Fruit fly (Drosophila melanogaster) whole organism, embryonic: ENCODE data around the gene Mo25.

Experiments
- Abd-B ChIP-seq: fragments of 200-800 bp; sonication (Bioruptor generic); optimal IDR thresholded peaks from 2 replicates; lab custom pipeline; 2018; ENCODE audit warnings: missing biosample characterization, mild to moderate bottlenecking, missing genetic modification characterization, moderate library complexity
- Asciz ChIP-seq: fragments of 200-800 bp; sonication (Bioruptor generic); optimal IDR thresholded peaks from 2 replicates; lab custom pipeline; 2017; ENCODE audit warnings: missing biosample characterization, mild to moderate bottlenecking, missing genetic modification characterization, missing genetic modification reagents
- BEAF-32 ChIP-seq: fragments of 200-800 bp; sonication (Bioruptor generic); optimal IDR thresholded peaks from 3 replicates; lab custom pipeline; 2017; ENCODE audit warnings: missing biosample characterization, missing genetic modification characterization, mild to moderate bottlenecking, moderate library complexity, missing genetic modification reagents
- CG1024 ChIP-seq: fragments of 200-800 bp; sonication (Bioruptor generic); IDR thresholded peaks from 2 replicates; pipeline ENCODE4 v1.3.6; 2022; ENCODE audit warnings: missing biosample characterization, missing genetic modification characterization
- CG10959 ChIP-seq: fragments of 200-800 bp; sonication (Bioruptor generic); IDR thresholded peaks from 2 replicates; pipeline ENCODE4 v1.3.6; 2022; ENCODE audit warnings: missing biosample characterization, missing genetic modification characterization
- CG12219 ChIP-seq: fragments of 200-800 bp; sonication (Bioruptor generic); optimal IDR thresholded peaks from 3 replicates; lab custom pipeline; 2018; ENCODE audit warnings: missing biosample characterization, mild to moderate bottlenecking, missing genetic modification characterization
- CG13296 ChIP-seq: fragments of 200-800 bp; sonication (Bioruptor generic); optimal IDR thresholded peaks from 3 replicates; lab custom pipeline; 2018; ENCODE audit warnings: missing biosample characterization, mild to moderate bottlenecking, missing genetic modification characterization
- CG18011 ChIP-seq: fragments of 200-800 bp; sonication (Bioruptor generic); optimal IDR thresholded peaks from 2 replicates; lab custom pipeline; 2017; ENCODE audit warnings: missing biosample characterization, missing genetic modification characterization, mild to moderate bottlenecking, moderate library complexity, missing genotype
- CG18764 ChIP-seq: fragments of 200-800 bp; sonication (Bioruptor generic); optimal IDR thresholded peaks from 3 replicates; lab custom pipeline; 2016; ENCODE audit warnings: missing biosample characterization, missing genetic modification characterization
- CG2120 ChIP-seq: fragments of 200-800 bp; sonication (Bioruptor generic); optimal IDR thresholded peaks from 3 replicates; lab custom pipeline; 2016; ENCODE audit warnings: missing biosample characterization, missing genetic modification characterization
- CG2129 ChIP-seq: fragments of 200-800 bp; sonication (Bioruptor generic); IDR thresholded peaks from 2 replicates; pipeline ENCODE4 v1.3.6; 2022; ENCODE audit warnings: missing biosample characterization, missing genetic modification characterization; ENCODE audit not compliant: partially characterized antibody
- CG2199 ChIP-seq: fragments of 200-800 bp; sonication (Bioruptor generic); IDR thresholded peaks from 3 replicates; pipeline ENCODE4 v1.3.6; 2022; ENCODE audit warnings: missing biosample characterization, missing genetic modification characterization
- CG2712 ChIP-seq: fragments of 200-800 bp; optimal IDR thresholded peaks from 3 replicates; lab custom pipeline; 2019; ENCODE audit warnings: missing biosample characterization, mild to moderate bottlenecking, missing genetic modification characterization, moderate library complexity
- CG3838 ChIP-seq: fragments of 200-800 bp; sonication (Bioruptor generic); optimal IDR thresholded peaks from 3 replicates; lab custom pipeline; 2016; ENCODE audit warnings: missing biosample characterization, missing genetic modification characterization
- CG3995 ChIP-seq: fragments of 200-800 bp; sonication (Bioruptor generic); optimal IDR thresholded peaks from 3 replicates; lab custom pipeline; 2016; ENCODE audit warnings: missing biosample characterization, missing genetic modification characterization
- CG42726 ChIP-seq: fragments of 200-800 bp; sonication (Bioruptor generic); IDR thresholded peaks from 2 replicates; pipeline ENCODE4 v1.3.6; 2022; ENCODE audit warnings: missing biosample characterization, missing genetic modification characterization; ENCODE audit not compliant: partially characterized antibody
- CG43689 ChIP-seq: fragments of 200-800 bp; sonication (Bioruptor generic); IDR thresholded peaks from 2 replicates; pipeline ENCODE4 v1.3.6; 2022; ENCODE audit warnings: missing biosample characterization, missing genetic modification characterization
- CG4404 ChIP-seq: fragments of 200-800 bp; sonication (Bioruptor generic); IDR thresholded peaks from 2 replicates; pipeline ENCODE4 v1.3.6; 2022; ENCODE audit warnings: missing biosample characterization, missing genetic modification characterization
- CG5180 ChIP-seq: fragments of 200-800 bp; sonication (Bioruptor generic); optimal IDR thresholded peaks from 3 replicates; lab custom pipeline; 2017; ENCODE audit warnings: missing biosample characterization, missing genetic modification characterization, mild to moderate bottlenecking, moderate library complexity, missing genetic modification reagents
- CG6175 ChIP-seq: fragments of 200-800 bp; sonication (Bioruptor generic); IDR thresholded peaks from 3 replicates; pipeline ENCODE4 v1.3.6; 2022; ENCODE audit warnings: missing biosample characterization, missing genetic modification characterization
- CG6813 ChIP-seq: fragments of 200-800 bp; sonication (Bioruptor generic); optimal IDR thresholded peaks from 2 replicates; lab custom pipeline; 2017; ENCODE audit warnings: missing biosample characterization, missing genetic modification characterization, mild to moderate bottlenecking, moderate library complexity, missing genetic modification reagents
- CG7839 ChIP-seq: fragments of 200-800 bp; sonication (Bioruptor generic); optimal IDR thresholded peaks from 3 replicates; lab custom pipeline; 2018; ENCODE audit warnings: missing biosample characterization, mild to moderate bottlenecking, missing genetic modification characterization, moderate library complexity
- CG7928 ChIP-seq: fragments of 200-800 bp; sonication (Bioruptor generic); optimal IDR thresholded peaks from 2 replicates; lab custom pipeline; 2017; ENCODE audit warnings: missing biosample characterization, mild to moderate bottlenecking, missing genetic modification characterization
- CG7963 ChIP-seq: fragments of 200-800 bp; sonication (Bioruptor generic); IDR thresholded peaks from 3 replicates; pipeline ENCODE4 v1.3.6; 2022; ENCODE audit warnings: missing biosample characterization, missing genetic modification characterization; ENCODE audit not compliant: partially characterized antibody
- CG8290 ChIP-seq, 3 experiments: fragments of 200-800 bp; sonication (Bioruptor generic); optimal IDR thresholded peaks; 2 replicates each; lab custom pipeline; 2016 to 2019; ENCODE audit warnings: missing biosample characterization in 3 of 3, missing genetic modification characterization in 3 of 3, mild to moderate bottlenecking in 2 of 3, moderate library complexity in 1 of 3
- CG9876 ChIP-seq: fragments of 200-800 bp; sonication (Bioruptor generic); optimal IDR thresholded peaks from 2 replicates; lab custom pipeline; 2016; ENCODE audit warnings: missing biosample characterization, missing genetic modification characterization
- D19A ChIP-seq: fragments of 200-800 bp; optimal IDR thresholded peaks from 3 replicates; lab custom pipeline; 2019; ENCODE audit warnings: missing biosample characterization, mild to moderate bottlenecking, missing genetic modification characterization, moderate library complexity
- Dbx ChIP-seq: fragments of 200-800 bp; sonication (Bioruptor generic); IDR thresholded peaks from 3 replicates; pipeline ENCODE4 v1.3.6; 2022; ENCODE audit warnings: missing biosample characterization, missing genetic modification characterization
- Dref ChIP-seq: fragments of 200-800 bp; sonication (Bioruptor generic); IDR thresholded peaks from 2 replicates; pipeline ENCODE4 v1.3.6; 2022; ENCODE audit warnings: missing biosample characterization, missing genetic modification characterization
- Elba2 ChIP-seq: fragments of 200-800 bp; sonication (Bioruptor generic); optimal IDR thresholded peaks from 3 replicates; lab custom pipeline; 2016; ENCODE audit warnings: missing biosample characterization, missing genetic modification characterization
- HLHmδ ChIP-seq: fragments of 200-800 bp; sonication (Bioruptor generic); optimal IDR thresholded peaks from 2 replicates; lab custom pipeline; 2018; ENCODE audit warnings: missing biosample characterization, mild to moderate bottlenecking, missing genetic modification characterization, moderate library complexity
- MBD-R2 ChIP-seq: fragments of 200-800 bp; sonication (Bioruptor generic); IDR thresholded peaks from 2 replicates; pipeline ENCODE4 v1.3.6; 2022; ENCODE audit warnings: missing biosample characterization, missing genetic modification characterization
- Nf-YC ChIP-seq: fragments of 200-800 bp; optimal IDR thresholded peaks from 3 replicates; lab custom pipeline; 2019; ENCODE audit warnings: missing biosample characterization, mild to moderate bottlenecking, missing genetic modification characterization, moderate library complexity
- bowl ChIP-seq: fragments of 200-800 bp; sonication (Bioruptor generic); IDR thresholded peaks from 2 replicates; pipeline ENCODE4 v1.3.6; 2022; ENCODE audit warnings: missing biosample characterization, missing genetic modification characterization
- cad ChIP-seq: fragments of >200 bp; optimal IDR thresholded peaks from 2 replicates; lab custom pipeline; 2017; ENCODE audit warnings: missing biosample characterization, missing genetic modification characterization
- corto ChIP-seq: fragments of 200-800 bp; sonication (Bioruptor generic); optimal IDR thresholded peaks from 2 replicates; lab custom pipeline; 2016; ENCODE audit warnings: missing biosample characterization, mild to moderate bottlenecking, missing genetic modification characterization, moderate library complexity
- crol ChIP-seq: fragments of 200-800 bp; sonication (Bioruptor generic); IDR thresholded peaks from 2 replicates; pipeline ENCODE4 v1.3.6; 2022; ENCODE audit warnings: missing biosample characterization, missing genetic modification characterization
- dati ChIP-seq: fragments of 200-800 bp; sonication (Bioruptor generic); IDR thresholded peaks from 2 replicates; pipeline ENCODE4 v1.3.6; 2022; ENCODE audit warnings: missing biosample characterization, missing genetic modification characterization
- gt ChIP-seq: fragments of 200-800 bp; sonication (Bioruptor generic); IDR thresholded peaks from 2 replicates; pipeline ENCODE4 v1.3.6; 2022; ENCODE audit warnings: missing biosample characterization, missing genetic modification characterization
- h ChIP-seq: fragments of >200 bp; optimal IDR thresholded peaks from 2 replicates; lab custom pipeline; 2017
- ham ChIP-seq: fragments of 200-800 bp; sonication (Bioruptor generic); IDR thresholded peaks from 2 replicates; pipeline ENCODE4 v1.3.6; 2022; ENCODE audit warnings: missing biosample characterization, missing genetic modification characterization
- ind ChIP-seq: fragments of 200-800 bp; sonication (Bioruptor generic); optimal IDR thresholded peaks from 3 replicates; lab custom pipeline; 2016; ENCODE audit warnings: missing biosample characterization, missing genetic modification characterization
- kah ChIP-seq: fragments of 200-800 bp; sonication (Bioruptor generic); optimal IDR thresholded peaks from 2 replicates; lab custom pipeline; 2018; ENCODE audit warnings: missing biosample characterization, mild to moderate bottlenecking, missing genetic modification characterization
- klu ChIP-seq: fragments of 200-800 bp; sonication (Bioruptor generic); IDR thresholded peaks from 2 replicates; pipeline ENCODE4 v1.3.6; 2022; ENCODE audit warnings: missing biosample characterization, missing genetic modification characterization
- nau ChIP-seq: fragments of 200-800 bp; sonication (Bioruptor generic); optimal IDR thresholded peaks from 3 replicates; lab custom pipeline; 2017; ENCODE audit warnings: missing biosample characterization, mild to moderate bottlenecking, missing genetic modification characterization, missing genetic modification reagents
- p53 ChIP-seq: fragments of 200-800 bp; sonication (Bioruptor generic); optimal IDR thresholded peaks from 2 replicates; lab custom pipeline; 2016; ENCODE audit warnings: missing biosample characterization, missing genetic modification characterization
- rib ChIP-seq: fragments of 200-800 bp; sonication (Bioruptor generic); IDR thresholded peaks from 2 replicates; pipeline ENCODE4 v1.3.6; 2022; ENCODE audit warnings: missing biosample characterization, missing genetic modification characterization
- sens-2 ChIP-seq: fragments of 200-800 bp; sonication (Bioruptor generic); IDR thresholded peaks from 2 replicates; pipeline ENCODE4 v1.3.6; 2022; ENCODE audit warnings: missing biosample characterization, missing genetic modification characterization
- seq ChIP-seq: fragments of 200-800 bp; sonication (Bioruptor generic); IDR thresholded peaks from 2 replicates; pipeline ENCODE4 v1.3.6; 2022; ENCODE audit warnings: missing biosample characterization, missing genetic modification characterization
- sima ChIP-seq: fragments of 200-800 bp; sonication (Bioruptor generic); optimal IDR thresholded peaks from 2 replicates; lab custom pipeline; 2016; ENCODE audit warnings: missing biosample characterization, missing genetic modification characterization
- ssp ChIP-seq: fragments of 200-800 bp; sonication (Bioruptor generic); IDR thresholded peaks from 2 replicates; pipeline ENCODE4 v1.3.6; 2022; ENCODE audit warnings: missing biosample characterization, missing genetic modification characterization
- vfl ChIP-seq: fragments of 200-800 bp; sonication (Bioruptor generic); optimal IDR thresholded peaks from 2 replicates; lab custom pipeline; 2016; ENCODE audit warnings: missing biosample characterization, missing genetic modification characterization

The Mo25 gene

dm6 chr3L:16640509-16641068 lies 25.3 kb upstream of the Mo25 start (continued):
- TF ChIP-seq CG6813, result peak; percentile 63
- no peak for TF ChIP-seq CG1024
- TF ChIP-seq bowl (GFP tag; lab: Robert Waterston, UW), result no peak
- TF ChIP-seq CG42726 (GFP tag; lab: Robert Waterston, UW), result no peak
- no peak for TF ChIP-seq CG13296 (GFP tag; lab: Kevin White, UChicago)
- no peak for TF ChIP-seq CG4404
- TF ChIP-seq Elba2 (GFP tag; lab: Kevin White, UChicago), result no peak
- TF ChIP-seq CG6175 (GFP tag; lab: Robert Waterston, UW), result no peak
- no peak for TF ChIP-seq CG12219 (GFP tag; lab: Kevin White, UChicago)
- TF ChIP-seq sens-2, result no peak
- peak; percentile 64 for TF ChIP-seq CG2712 (tag; lab: Kevin White, UChicago)
- TF ChIP-seq BEAF-32 (GFP tag; lab: Kevin White, UChicago), result no peak
- TF ChIP-seq CG5180, result no peak
- no peak for TF ChIP-seq CG3995 (GFP tag; lab: Kevin White, UChicago)
- TF ChIP-seq CG2129 (GFP tag; lab: Robert Waterston, UW), result no peak
- TF ChIP-seq CG7839 (tag; lab: Kevin White, UChicago), result peak; percentile 22
- TF ChIP-seq HLHmδ (GFP tag; lab: Kevin White, UChicago), result no peak
- no peak for TF ChIP-seq CG3838 (GFP tag; lab: Kevin White, UChicago)
- TF ChIP-seq MBD-R2 (GFP tag; lab: Robert Waterston, UW), result no peak
- no peak for TF ChIP-seq CG2199
- TF ChIP-seq nau (GFP tag; lab: Kevin White, UChicago), result peak; percentile 46
- peak; percentile 35 for TF ChIP-seq CG18764 (GFP tag; lab: Kevin White, UChicago)
- no peak for TF ChIP-seq Nf-YC (tag; lab: Kevin White, UChicago)
- peak; percentile 33 for TF ChIP-seq CG8290 (GFP tag; optimal IDR thresholded peaks at IDR 0.05; lab: Kevin White, UChicago)
- no peak for TF ChIP-seq CG8290 (tag; optimal IDR thresholded peaks at IDR 0.05; lab: Kevin White, UChicago)
- no peak for TF ChIP-seq Dbx (GFP tag; lab: Robert Waterston, UW)
- TF ChIP-seq Dref (GFP tag; lab: Robert Waterston, UW), result no peak
- no peak for TF ChIP-seq Abd-B (GFP tag; lab: Kevin White, UChicago)
- TF ChIP-seq h (lab: Kevin White, UChicago), result no peak
- no peak for TF ChIP-seq CG9876 (GFP tag; lab: Kevin White, UChicago)
- no peak for TF ChIP-seq rib (GFP tag; lab: Robert Waterston, UW)
- no peak for TF ChIP-seq sima (GFP tag; lab: Kevin White, UChicago)
- TF ChIP-seq p53 (GFP tag; lab: Kevin White, UChicago), result no peak
- TF ChIP-seq CG10959 (GFP tag; lab: Robert Waterston, UW), result no peak
- no peak for TF ChIP-seq ind (GFP tag; lab: Kevin White, UChicago)
- TF ChIP-seq CG2120 (GFP tag; lab: Kevin White, UChicago), result no peak
- no peak for TF ChIP-seq vfl (GFP tag; lab: Kevin White, UChicago)
- no peak for TF ChIP-seq CG7963 (GFP tag; lab: Robert Waterston, UW)
- no peak for TF ChIP-seq kah (GFP tag; lab: Kevin White, UChicago)
- no peak for TF ChIP-seq seq (GFP tag; lab: Robert Waterston, UW)
- TF ChIP-seq CG7928 (GFP tag; lab: Kevin White, UChicago), result no peak
- peak; percentile 54 for TF ChIP-seq crol (GFP tag; lab: Robert Waterston, UW)
- TF ChIP-seq D19A, result peak; percentile 54
- TF ChIP-seq Asciz (GFP tag; lab: Kevin White, UChicago), result peak; percentile 84
- TF ChIP-seq cad, result no peak
- TF ChIP-seq dati, result no peak
- TF ChIP-seq CG18011, result no peak
- TF ChIP-seq CG43689 (GFP tag; lab: Robert Waterston, UW), result no peak
- TF ChIP-seq ham (GFP tag; lab: Robert Waterston, UW), result no peak
- no peak for TF ChIP-seq gt (GFP tag; lab: Robert Waterston, UW)
- no peak for TF ChIP-seq klu
- no peak for TF ChIP-seq corto (GFP tag; lab: Kevin White, UChicago)
- no peak for TF ChIP-seq ssp (GFP tag; lab: Robert Waterston, UW)
